Fruit fly (Drosophila melanogaster): ENCODE data around the gene Zir.
A peak's percentile ranks its signal among the peaks of the same experiment; 100 is the strongest.

Gene Zir

DNA sequence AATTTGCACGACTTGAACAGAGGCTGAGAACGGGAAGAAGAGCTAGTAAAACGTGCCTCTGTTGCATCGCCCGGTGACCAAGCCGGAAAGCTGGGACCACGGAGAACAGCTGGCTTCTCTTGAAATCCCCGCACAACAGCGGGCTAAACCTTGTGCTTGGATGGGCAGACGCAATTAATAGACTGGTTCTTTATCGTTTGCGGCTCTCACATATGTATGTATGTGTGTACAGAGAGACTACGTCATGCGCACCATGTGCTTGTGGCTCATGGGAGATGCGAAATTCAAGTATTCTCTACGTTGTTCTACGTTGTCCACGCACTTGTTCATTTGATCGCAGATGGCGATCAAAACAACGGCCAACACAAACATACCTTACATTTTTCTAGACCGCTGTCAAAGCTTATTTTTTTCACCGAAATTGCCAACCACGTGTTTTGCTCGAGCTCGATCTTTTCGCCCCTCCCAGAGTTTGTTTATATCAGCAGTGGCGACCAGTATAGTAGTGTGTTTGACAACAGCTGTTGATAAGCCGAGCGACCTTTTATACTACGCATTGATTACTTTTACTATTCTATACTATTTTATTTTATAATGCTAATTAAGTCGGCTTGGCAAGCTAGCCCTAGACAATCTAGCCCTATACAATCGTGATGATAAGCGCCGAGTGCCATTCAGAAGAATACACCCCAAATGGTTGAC, 14.7 kb downstream of the Zir start:
- no peak for TF ChIP-seq CG8478 (optimal IDR thresholded peaks at IDR 0.05)
- no peak for TF ChIP-seq CTCF (optimal IDR thresholded peaks at IDR 0.05)

DNA sequence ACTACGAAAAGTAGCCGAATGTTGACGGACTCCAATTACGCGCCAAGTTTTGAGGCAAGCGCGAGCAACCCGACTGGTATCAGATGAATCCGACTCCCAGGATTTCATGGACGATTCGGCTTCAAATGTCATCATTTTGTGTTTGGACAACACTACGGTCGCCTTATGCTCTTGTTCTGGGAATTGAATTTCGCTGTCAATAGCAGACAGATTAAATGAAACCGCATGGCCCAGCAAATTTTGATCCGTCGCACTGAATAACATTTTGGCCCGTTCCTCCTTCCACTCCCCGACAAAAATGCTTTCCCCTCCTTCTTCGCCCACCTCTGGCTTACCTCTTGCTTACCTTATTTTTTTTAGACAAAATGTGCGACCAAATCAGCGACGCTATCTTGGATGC, 15.5 kb downstream of the Zir start:
- TF ChIP-seq CTCF (optimal IDR thresholded peaks at IDR 0.05): no peak
- no peak for TF ChIP-seq CG8478 (optimal IDR thresholded peaks at IDR 0.05)

DNA sequence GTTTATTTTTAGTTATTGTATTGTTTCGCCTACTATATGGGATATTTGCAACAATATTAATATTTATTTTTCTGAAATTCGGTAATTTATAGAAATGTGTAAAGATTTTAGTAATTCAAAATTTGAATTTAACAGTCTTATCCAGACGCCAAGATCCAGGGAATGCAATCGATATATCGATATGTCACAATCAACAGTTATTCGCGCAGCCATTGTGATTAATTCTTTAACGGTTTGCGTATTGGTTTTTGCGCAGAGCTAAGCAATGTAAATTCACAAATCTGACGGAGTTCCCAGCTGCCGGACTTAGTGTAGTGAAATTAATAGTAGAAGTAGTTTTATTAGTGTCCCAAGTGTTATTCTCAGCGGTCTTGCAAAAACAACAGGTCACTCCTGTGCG, 19.9 kb downstream of the Zir start, which contains the start of gene ND-15:
Gene ND-15 (plus strand): TSS at position 298 of the 400 bp plus-strand sequence.
- peak in 1 of 2 experiments; percentile 14 for TF ChIP-seq CTCF (optimal IDR thresholded peaks at IDR 0.05)
- no peak for TF ChIP-seq CG8478 (optimal IDR thresholded peaks at IDR 0.05)

DNA sequence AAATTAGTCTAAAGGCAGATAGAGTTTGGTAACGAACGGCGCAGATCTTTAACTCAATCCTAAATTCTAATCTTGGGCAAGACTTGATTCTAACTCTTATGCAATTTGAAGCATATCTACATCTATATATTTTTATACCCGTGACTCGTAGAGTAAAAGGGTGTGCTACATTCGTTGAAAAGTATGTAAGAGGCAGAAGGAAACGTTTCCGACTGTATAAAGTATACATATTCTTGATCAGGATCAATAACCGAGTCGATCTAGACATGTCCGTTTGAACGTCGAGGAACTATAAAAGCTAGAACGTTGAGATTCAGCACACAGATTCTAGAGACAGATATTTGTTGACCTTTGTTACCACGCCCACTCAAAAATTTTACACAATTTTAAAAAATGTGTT, 21.8 kb downstream of the Zir start, which contains the start of gene CG13694:
Gene CG13694 (minus strand): TSS at position 101 of the 400 bp plus-strand sequence.
- TF ChIP-seq CTCF (optimal IDR thresholded peaks at IDR 0.05) (no peak), CG8478 (optimal IDR thresholded peaks at IDR 0.05) (no peak)

DNA sequence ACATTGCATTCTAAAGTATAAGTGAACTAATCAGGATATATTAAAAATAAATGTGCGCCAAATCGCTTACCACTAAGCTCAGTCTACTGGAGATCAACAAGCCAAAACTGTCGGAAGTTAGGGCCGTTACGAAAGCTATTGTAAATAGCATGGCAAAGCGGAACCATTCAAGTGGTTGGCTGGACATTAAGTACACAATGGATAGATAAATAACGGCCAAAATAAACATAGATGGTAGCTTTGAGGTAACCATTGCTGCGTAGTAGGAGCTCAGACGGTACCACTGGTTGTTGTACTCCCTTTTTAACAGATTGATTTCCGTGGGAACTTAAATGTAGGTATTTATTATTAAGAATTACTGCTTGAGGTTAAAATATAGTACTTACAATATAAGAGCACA, 23.2 kb downstream of the Zir start:
- TF ChIP-seq CG8478 (optimal IDR thresholded peaks at IDR 0.05) (no peak), CTCF (optimal IDR thresholded peaks at IDR 0.05) (no peak)

DNA sequence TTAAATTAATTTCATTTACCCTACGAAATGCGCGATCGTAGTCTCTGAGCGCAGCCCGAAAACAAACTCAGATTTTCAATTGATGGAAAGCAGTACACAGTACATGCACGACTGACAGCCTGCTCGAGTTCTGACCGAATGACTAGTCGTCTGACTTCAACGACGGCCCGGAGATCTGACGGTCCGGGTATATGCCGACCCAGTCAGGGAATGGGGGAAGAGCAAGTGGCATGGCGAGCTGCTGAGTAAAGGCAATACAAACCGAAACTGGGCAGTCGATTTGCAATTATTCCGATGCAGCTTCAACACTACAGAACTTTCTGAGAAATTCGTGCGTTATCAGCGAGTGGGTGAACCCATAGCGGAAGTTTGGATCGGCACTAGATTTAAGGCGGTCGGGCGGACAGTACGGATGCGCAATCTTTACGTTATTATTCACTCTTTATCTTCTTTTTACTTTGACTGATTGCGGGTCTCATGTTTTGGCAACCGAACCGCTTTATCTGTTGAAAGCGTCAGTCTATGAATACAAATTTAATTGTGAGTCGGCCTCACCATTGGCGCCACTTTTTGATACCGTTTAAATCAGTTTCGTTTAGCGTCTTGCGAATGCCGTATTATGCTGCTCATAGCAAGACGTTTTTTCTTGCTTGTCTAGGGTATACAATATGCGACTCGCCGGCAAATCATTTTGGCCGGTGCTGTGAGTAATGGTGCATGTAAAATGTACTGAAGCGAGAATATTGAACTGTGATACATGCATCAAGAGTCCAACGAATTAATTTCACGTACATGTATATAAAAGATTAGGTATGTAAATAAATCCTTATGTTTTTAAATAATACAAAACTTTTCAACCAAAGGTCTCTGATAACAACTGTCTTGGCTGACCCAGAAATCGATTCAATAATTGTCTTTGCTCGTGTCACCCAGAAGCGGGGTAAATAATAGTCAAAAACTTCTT, 26.2 kb downstream of the Zir start:
- no peak for TF ChIP-seq CTCF (optimal IDR thresholded peaks at IDR 0.05)
- no peak for TF ChIP-seq CG8478 (optimal IDR thresholded peaks at IDR 0.05)

DNA sequence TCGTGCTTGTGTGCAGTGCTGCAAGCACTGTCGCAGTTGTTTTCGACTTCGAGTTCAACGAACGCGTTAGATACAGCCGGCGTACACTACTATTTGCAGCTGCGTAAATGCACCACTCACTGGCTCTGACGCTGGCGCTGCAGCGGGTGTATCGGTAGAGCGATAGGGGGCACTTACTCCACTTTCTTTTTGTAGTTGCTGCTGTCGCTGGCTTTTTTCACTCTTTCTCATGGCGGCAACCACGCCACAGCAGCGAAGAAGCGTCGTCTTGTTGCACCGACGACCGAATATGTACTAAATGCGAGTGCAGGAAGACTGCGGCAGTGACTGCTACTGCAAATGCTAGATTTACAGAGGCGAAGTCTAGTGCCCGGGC, 26.9 kb downstream of the Zir start, which contains the start of gene CG4822:
Gene CG4822 (minus strand): TSS at position 299 of the 376 bp plus-strand sequence.
- TF ChIP-seq CTCF (optimal IDR thresholded peaks at IDR 0.05) (no peak), CG8478 (optimal IDR thresholded peaks at IDR 0.05) (no peak)

DNA sequence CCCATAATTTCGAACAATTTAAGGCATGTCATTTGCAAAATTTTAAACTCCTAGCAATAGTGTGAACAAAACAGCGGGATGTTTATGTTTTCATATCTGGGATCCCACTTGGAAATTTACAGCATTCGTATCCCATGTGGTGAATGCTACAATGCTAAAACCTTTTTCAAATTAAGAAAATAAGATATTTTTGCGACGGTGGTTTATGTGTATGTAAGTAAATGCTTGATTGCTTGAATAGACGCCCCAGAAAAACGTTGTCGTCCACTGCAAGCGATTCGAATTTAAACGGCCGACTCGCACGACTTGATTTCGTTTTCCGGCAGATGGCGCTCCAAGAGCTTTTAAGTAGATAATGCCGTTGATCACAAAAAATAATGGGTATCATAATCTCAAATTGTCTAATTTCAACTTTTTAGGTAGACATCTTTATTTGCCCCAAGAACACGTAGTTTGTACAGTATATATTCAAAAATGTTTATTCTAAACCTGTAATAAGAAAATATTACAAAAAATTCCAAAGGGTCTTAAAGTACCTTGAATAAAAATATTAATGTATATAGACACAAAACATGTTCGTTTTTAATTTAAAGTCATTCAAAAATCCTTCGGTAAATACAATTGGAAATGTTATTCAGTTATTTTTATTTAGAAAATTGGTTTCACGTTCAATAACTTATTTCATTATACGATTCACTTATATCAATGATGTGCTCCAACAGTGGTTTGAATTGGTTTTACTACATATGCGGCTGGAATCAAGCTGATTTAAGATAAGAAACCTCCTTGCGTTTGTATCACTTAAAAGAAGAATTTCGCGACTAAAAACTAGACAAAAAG, 27.8 kb downstream of the Zir start:
- no peak for TF ChIP-seq CG8478 (optimal IDR thresholded peaks at IDR 0.05)
- peak; percentile 42 to 66 for TF ChIP-seq CTCF (optimal IDR thresholded peaks at IDR 0.05)

DNA sequence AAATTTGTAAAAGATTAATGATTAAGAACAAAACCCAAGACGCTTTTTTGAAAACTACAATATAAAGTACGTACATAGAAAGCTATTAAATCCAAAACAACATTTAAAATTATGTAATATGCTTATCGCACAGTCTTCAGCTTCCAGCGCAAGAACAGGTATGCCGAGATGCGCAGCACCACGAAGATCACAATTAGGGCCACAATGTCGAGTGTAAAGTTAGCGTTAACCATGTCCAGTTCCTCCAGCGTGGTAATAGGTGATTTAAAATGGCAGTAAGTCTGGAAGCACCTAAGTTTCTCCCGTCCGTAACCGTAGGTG, 28.4 kb downstream of the Zir start:
- TF ChIP-seq CTCF (optimal IDR thresholded peaks at IDR 0.05) (no peak), CG8478 (optimal IDR thresholded peaks at IDR 0.05) (no peak)

DNA sequence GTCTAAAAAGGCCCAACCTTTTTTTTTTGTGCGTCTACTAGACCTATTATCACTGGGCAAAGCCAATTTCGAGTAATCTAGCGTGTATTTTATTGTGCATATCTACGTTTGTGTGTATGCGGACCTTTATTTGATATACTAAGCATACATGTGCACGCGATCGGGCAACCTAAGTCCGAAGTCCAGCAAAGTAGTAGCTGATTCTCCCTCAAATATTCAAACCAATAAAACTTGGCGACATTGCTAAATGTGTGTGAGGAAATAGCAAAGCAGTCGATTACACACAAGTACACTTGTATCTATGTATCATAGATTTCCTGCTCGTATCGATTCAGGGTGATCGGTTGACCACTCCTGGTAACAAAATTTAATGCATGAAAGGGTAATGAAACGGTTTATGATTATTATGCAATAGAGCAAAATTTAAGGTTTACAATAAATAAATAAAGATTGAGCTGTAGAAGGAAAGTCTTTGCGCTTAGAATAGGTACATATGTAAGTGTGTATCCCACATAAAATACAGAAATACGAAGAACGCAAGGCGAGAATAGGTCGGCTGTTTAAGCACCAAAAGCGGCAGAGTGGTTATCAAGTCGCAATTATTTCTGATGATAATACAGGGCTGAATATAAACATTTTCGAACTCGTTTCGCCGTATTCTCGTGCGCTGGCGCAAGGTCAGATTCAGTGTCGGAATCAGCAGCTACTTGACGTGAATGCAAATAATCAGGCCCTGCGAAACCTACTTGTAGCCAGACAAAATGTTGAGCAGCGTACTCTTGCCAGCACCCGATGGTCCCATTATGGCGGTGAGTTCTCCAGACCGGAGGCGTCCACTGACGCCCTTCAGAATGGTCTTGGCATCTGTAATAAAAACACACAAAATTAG, 31.1 kb downstream of the Zir start:
- TF ChIP-seq CG8478 (optimal IDR thresholded peaks at IDR 0.05) (no peak), CTCF (optimal IDR thresholded peaks at IDR 0.05) (no peak)

DNA sequence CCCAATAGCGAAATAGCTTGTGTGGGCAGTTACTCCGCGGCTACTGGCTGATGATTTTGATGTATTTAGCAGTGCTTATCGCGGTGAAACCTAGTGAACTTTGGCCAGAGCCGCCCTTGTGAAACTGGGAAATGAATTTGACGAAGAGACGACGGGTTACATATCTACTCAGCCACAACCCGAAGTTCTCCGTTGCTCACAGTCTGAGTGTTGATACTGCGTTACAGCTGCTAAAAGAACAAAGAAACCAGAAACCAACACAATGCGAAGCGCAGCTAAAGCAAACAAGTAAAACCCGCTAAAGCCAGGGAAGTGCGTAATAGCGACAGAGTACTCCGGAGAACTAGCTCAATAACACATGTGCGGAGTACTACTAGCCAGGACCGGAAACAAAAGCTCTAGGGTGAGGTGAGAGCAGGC, 33.8 kb downstream of the Zir start:
- no peak for TF ChIP-seq CTCF (optimal IDR thresholded peaks at IDR 0.05)
- TF ChIP-seq CG8478 (optimal IDR thresholded peaks at IDR 0.05): no peak

DNA sequence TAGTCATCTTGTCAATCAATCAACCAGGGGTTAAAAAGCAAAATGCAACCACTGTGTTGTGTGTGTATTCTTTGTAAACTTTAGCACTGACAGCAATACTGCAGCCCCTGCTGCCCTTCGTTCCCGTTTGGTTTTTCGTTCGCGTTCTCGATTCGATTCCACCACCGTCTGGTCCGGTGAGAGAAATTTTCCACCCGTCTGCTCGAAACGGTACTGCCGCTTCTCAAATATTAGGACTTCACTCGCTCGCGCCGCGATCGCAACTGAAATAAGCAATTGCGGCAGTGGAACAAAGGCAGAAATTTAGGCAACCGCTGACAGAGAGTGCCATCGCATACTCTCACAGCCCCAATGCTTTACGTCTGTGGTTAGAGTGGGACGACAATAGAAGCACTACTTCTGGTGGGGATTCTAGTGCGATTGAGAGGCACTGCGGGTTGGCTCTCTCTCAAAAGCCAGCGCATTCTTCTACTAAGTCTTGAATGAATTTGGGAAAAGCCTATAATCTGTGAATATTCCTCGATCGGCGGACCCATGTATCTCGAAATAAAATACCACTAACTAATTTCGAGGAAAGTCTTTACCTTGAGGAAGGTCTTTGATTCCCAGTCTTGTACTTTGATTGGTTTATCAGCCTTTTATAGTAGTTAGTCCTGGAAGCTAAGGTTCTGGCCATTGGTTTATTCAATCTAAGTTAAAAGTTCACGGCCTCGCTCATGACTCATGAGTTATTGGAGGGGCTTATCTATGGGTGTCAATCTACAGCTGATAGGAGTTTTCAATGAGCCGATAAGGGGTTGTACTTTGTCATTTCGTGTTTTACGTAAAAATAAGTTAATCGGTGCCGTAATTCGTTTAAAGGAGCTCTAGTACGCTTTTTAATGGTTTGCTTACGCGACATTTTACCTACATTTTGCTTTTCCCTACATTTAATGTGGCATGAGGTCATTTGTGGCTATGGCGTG, 34.7 kb downstream of the Zir start:
- TF ChIP-seq CTCF (optimal IDR thresholded peaks at IDR 0.05) (no peak), CG8478 (optimal IDR thresholded peaks at IDR 0.05) (peak; percentile 56)

DNA sequence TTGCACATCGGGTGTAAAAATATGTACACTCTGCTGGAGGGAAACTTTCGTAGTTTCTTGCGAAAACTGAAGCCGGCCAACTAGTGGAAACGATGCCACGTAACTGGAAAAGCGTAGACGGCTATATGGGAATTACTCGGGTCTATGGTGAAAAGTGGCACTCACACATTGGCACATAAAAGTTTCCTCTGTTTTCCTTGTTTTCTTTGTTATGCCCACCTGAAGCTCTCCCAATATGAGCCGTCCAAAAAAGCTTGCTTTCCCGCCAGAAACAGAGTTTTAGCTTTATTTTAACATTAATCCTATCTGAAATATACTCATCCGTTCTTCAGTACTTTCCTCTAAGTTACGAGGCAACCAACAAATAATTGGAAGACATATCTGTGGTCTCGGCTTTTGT, 36.2 kb downstream of the Zir start, which contains the start of gene CG3164:
Gene CG3164 (minus strand): TSS at position 101 of the 400 bp plus-strand sequence.
- TF ChIP-seq CTCF (optimal IDR thresholded peaks at IDR 0.05) (no peak), CG8478 (optimal IDR thresholded peaks at IDR 0.05) (no peak)
